Worm (Caenorhabditis elegans): ENCODE data around the gene drn-1.

DNA sequence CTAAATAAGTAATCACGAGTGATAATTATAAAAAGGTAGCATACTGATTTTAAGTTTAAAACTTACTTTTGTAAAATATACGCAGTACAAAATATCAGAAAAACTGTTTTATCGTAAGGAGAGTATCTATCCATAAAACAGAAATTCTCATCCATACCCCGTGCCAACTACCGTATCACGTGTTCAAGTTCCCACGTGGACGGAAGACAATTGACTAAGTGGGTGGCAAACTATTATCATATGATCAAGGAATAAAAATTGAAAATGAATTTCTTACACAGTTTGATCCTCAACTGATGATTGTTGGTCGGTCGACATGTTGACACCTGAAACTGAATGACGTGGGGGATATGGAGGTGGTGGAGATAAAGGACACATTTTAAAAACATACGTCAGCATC is 10.5 kb upstream of the drn-1 start, which contains the start of gene pmt-1:
- TF ChIP-seq him-1 (tag; optimal IDR thresholded peaks at IDR 0.05) (no peak), dao-5 (tag; optimal IDR thresholded peaks at IDR 0.05) (no peak)
